Fruit fly (Drosophila melanogaster) whole organism, embryonic: ENCODE measurements around the gene Vha16-5.
A peak's percentile ranks its signal among the peaks of the same experiment; 100 is the strongest.

ENCODE experiments used
- B-H1 ChIP-seq: fragments of 200-800 bp; sonication (Bioruptor generic); IDR thresholded peaks from 3 replicates; pipeline ENCODE4 v1.3.6; 2022; ENCODE audit warnings: missing biosample characterization, missing genetic modification characterization
- Bteb2 ChIP-seq: fragments of 200-800 bp; sonication (Bioruptor generic); optimal IDR thresholded peaks from 2 replicates; lab custom pipeline; 2016; ENCODE audit warnings: missing biosample characterization, missing genetic modification characterization
- CG10431 ChIP-seq: fragments of 200-800 bp; sonication (Bioruptor generic); optimal IDR thresholded peaks from 3 replicates; lab custom pipeline; 2018; ENCODE audit warnings: missing biosample characterization, mild to moderate bottlenecking, missing genetic modification characterization
- CG12659 ChIP-seq: fragments of 200-800 bp; sonication (Bioruptor generic); optimal IDR thresholded peaks from 3 replicates; lab custom pipeline; 2017; ENCODE audit warnings: mild to moderate bottlenecking, missing biosample characterization, missing genetic modification reagents, missing genetic modification characterization
- CG12942 ChIP-seq: fragments of 200-800 bp; sonication (Bioruptor generic); optimal IDR thresholded peaks from 3 replicates; lab custom pipeline; 2016; ENCODE audit warnings: missing biosample characterization, missing genetic modification characterization
- CG13296 ChIP-seq: fragments of 200-800 bp; sonication (Bioruptor generic); optimal IDR thresholded peaks from 3 replicates; lab custom pipeline; 2018; ENCODE audit warnings: missing biosample characterization, mild to moderate bottlenecking, missing genetic modification characterization
- CG13624 ChIP-seq: fragments of 200-800 bp; sonication (Bioruptor generic); optimal IDR thresholded peaks from 2 replicates; lab custom pipeline; 2016; ENCODE audit warnings: missing biosample characterization, missing genetic modification characterization
- CG14014 ChIP-seq: fragments of 200-800 bp; sonication (Bioruptor generic); IDR thresholded peaks from 2 replicates; pipeline ENCODE4 v1.3.6; 2022; ENCODE audit warnings: missing biosample characterization, missing genetic modification characterization
- CG15011 ChIP-seq: fragments of 200-800 bp; sonication (Bioruptor generic); optimal IDR thresholded peaks from 3 replicates; lab custom pipeline; 2018; ENCODE audit warnings: missing biosample characterization, mild to moderate bottlenecking, missing genetic modification characterization
- CG15073 ChIP-seq: fragments of 200-800 bp; sonication (Bioruptor generic); optimal IDR thresholded peaks from 2 replicates; lab custom pipeline; 2016; ENCODE audit warnings: missing biosample characterization, missing genetic modification characterization
- CG15269 ChIP-seq: fragments of 200-800 bp; sonication (Bioruptor generic); optimal IDR thresholded peaks from 2 replicates; lab custom pipeline; 2018; ENCODE audit warnings: missing biosample characterization, mild to moderate bottlenecking, missing genetic modification characterization, moderate library complexity
- CG16815 ChIP-seq: fragments of 200-800 bp; sonication (Bioruptor generic); optimal IDR thresholded peaks from 3 replicates; lab custom pipeline; 2017; ENCODE audit warnings: missing biosample characterization, mild to moderate bottlenecking, missing genetic modification characterization
- CG17385 ChIP-seq: fragments of 200-800 bp; sonication (Bioruptor generic); optimal IDR thresholded peaks from 3 replicates; lab custom pipeline; 2018; ENCODE audit warnings: missing biosample characterization, mild to moderate bottlenecking, missing genetic modification characterization
- CG17568 ChIP-seq: fragments of 200-800 bp; sonication (Bioruptor generic); optimal IDR thresholded peaks from 2 replicates; lab custom pipeline; 2018; ENCODE audit warnings: missing biosample characterization, mild to moderate bottlenecking, missing genetic modification characterization, moderate library complexity
- CG1792 ChIP-seq: fragments of 200-800 bp; sonication (Bioruptor generic); optimal IDR thresholded peaks from 2 replicates; lab custom pipeline; 2016; ENCODE audit warnings: missing biosample characterization, missing genetic modification characterization
- CG2120 ChIP-seq: fragments of 200-800 bp; sonication (Bioruptor generic); optimal IDR thresholded peaks from 3 replicates; lab custom pipeline; 2016; ENCODE audit warnings: missing biosample characterization, missing genetic modification characterization
- CG31365 ChIP-seq: fragments of 200-800 bp; sonication (Bioruptor generic); optimal IDR thresholded peaks from 2 replicates; lab custom pipeline; 2018; ENCODE audit warnings: missing biosample characterization, mild to moderate bottlenecking, missing genetic modification characterization
- CG33213 ChIP-seq: fragments of 200-800 bp; sonication (Bioruptor generic); optimal IDR thresholded peaks from 3 replicates; lab custom pipeline; 2016; ENCODE audit warnings: missing biosample characterization, missing genetic modification characterization
- CG33557 ChIP-seq: fragments of 200-800 bp; sonication (Bioruptor generic); optimal IDR thresholded peaks from 2 replicates; lab custom pipeline; 2019; ENCODE audit warnings: missing biosample characterization, mild to moderate bottlenecking, missing genetic modification characterization, moderate library complexity
- CG6854 ChIP-seq: fragments of 200-800 bp; sonication (Bioruptor generic); optimal IDR thresholded peaks from 3 replicates; lab custom pipeline; 2017; ENCODE audit warnings: missing biosample characterization, mild to moderate bottlenecking, missing genetic modification characterization
- CG9609 ChIP-seq: fragments of 200-800 bp; sonication (Bioruptor generic); optimal IDR thresholded peaks from 3 replicates; lab custom pipeline; 2016; ENCODE audit warnings: missing biosample characterization, missing genetic modification characterization
- D19A ChIP-seq: fragments of 200-800 bp; optimal IDR thresholded peaks from 3 replicates; lab custom pipeline; 2019; ENCODE audit warnings: missing biosample characterization, mild to moderate bottlenecking, missing genetic modification characterization, moderate library complexity
- Doc3 ChIP-seq: fragments of 200-800 bp; sonication (Bioruptor generic); IDR thresholded peaks from 3 replicates; pipeline ENCODE4 v1.3.6; 2022; ENCODE audit warnings: missing biosample characterization, missing genetic modification characterization; ENCODE audit not compliant: partially characterized antibody
- Drgx ChIP-seq: fragments of 200-800 bp; sonication (Bioruptor generic); IDR thresholded peaks from 2 replicates; pipeline ENCODE4 v1.3.6; 2022; ENCODE audit warnings: missing biosample characterization, missing genetic modification characterization
- GATAe ChIP-seq: fragments of 200-800 bp; sonication (Bioruptor generic); conservative IDR thresholded peaks from 2 replicates; pipeline ENCODE4 v1.3.6; 2022; ENCODE audit warnings: missing biosample characterization, missing genetic modification characterization
- Gug ChIP-seq: fragments of 200-800 bp; sonication (Bioruptor generic); IDR thresholded peaks from 4 replicates; pipeline ENCODE4 v1.3.6; 2022; ENCODE audit warnings: missing biosample characterization, missing genetic modification characterization
- Mes4 ChIP-seq: fragments of 200-800 bp; sonication (Bioruptor generic); optimal IDR thresholded peaks from 2 replicates; lab custom pipeline; 2016; ENCODE audit warnings: missing biosample characterization, missing genetic modification characterization
- Six4 ChIP-seq: fragments of 200-800 bp; sonication (Bioruptor generic); optimal IDR thresholded peaks from 2 replicates; lab custom pipeline; 2016; ENCODE audit warnings: missing biosample characterization, missing genetic modification characterization
- Vsx1 ChIP-seq: fragments of 200-800 bp; sonication (Bioruptor generic); optimal IDR thresholded peaks from 2 replicates; lab custom pipeline; 2017; ENCODE audit warnings: missing biosample characterization, mild to moderate bottlenecking, missing genetic modification characterization, missing genetic modification reagents
- cg ChIP-seq: fragments of 200-800 bp; sonication (Bioruptor generic); optimal IDR thresholded peaks from 3 replicates; lab custom pipeline; 2019; ENCODE audit warnings: missing biosample characterization, mild to moderate bottlenecking, missing genetic modification characterization, moderate library complexity
- dpn ChIP-seq, 2 experiments: fragments of 200-800 bp; sonication (Bioruptor generic); optimal IDR thresholded peaks; 3 replicates each; lab custom pipeline; 2016; ENCODE audit warnings: missing biosample characterization in 2 of 2, missing genetic modification characterization in 2 of 2
- esg ChIP-seq: fragments of 200-800 bp; sonication (Bioruptor generic); conservative IDR thresholded peaks from 2 replicates; pipeline ENCODE4 v1.3.6; 2022; ENCODE audit warnings: missing biosample characterization, missing genetic modification characterization
- ewg ChIP-seq: fragments of 200-800 bp; sonication (Bioruptor generic); optimal IDR thresholded peaks from 3 replicates; lab custom pipeline; 2017; ENCODE audit warnings: mild to moderate bottlenecking, missing biosample characterization, missing genetic modification reagents, missing genetic modification characterization
- eyg ChIP-seq: fragments of 200-800 bp; sonication (Bioruptor generic); optimal IDR thresholded peaks from 3 replicates; lab custom pipeline; 2016; ENCODE audit warnings: missing biosample characterization, missing genetic modification characterization
- fd3F ChIP-seq: fragments of 200-800 bp; sonication (Bioruptor generic); optimal IDR thresholded peaks from 2 replicates; lab custom pipeline; 2018; ENCODE audit warnings: missing biosample characterization, mild to moderate bottlenecking, missing genetic modification characterization, moderate library complexity
- gsb ChIP-seq: fragments of 200-800 bp; sonication (Bioruptor generic); IDR thresholded peaks from 2 replicates; pipeline ENCODE4 v1.3.6; 2022; ENCODE audit warnings: missing biosample characterization, missing genetic modification characterization
- lov ChIP-seq, 2 experiments: fragments of 200-800 bp in 1 of 2; fragments of >200 bp in 1 of 2; sonication (Bioruptor generic) in 1 of 2; IDR thresholded peaks in 1 of 2; optimal IDR thresholded peaks in 1 of 2; 2 replicates in 1 of 2; 3 replicates in 1 of 2; pipeline versions ENCODE4 v1.3.6 to Lab custom; 2017 to 2022; ENCODE audit warnings: missing biosample characterization in 1 of 2, missing genetic modification characterization in 1 of 2
- luna ChIP-seq: fragments of 200-800 bp; sonication (Bioruptor generic); optimal IDR thresholded peaks from 2 replicates; lab custom pipeline; 2016; ENCODE audit warnings: missing biosample characterization, missing genetic modification characterization
- pb ChIP-seq: fragments of 200-800 bp; sonication (Bioruptor generic); optimal IDR thresholded peaks from 3 replicates; lab custom pipeline; 2016; ENCODE audit warnings: missing biosample characterization, missing genetic modification characterization
- pita ChIP-seq: fragments of 200-800 bp; sonication (Bioruptor generic); optimal IDR thresholded peaks from 2 replicates; lab custom pipeline; 2017; ENCODE audit warnings: missing biosample characterization, mild to moderate bottlenecking, missing genetic modification characterization
- repo ChIP-seq: fragments of 200-800 bp; sonication (Bioruptor generic); optimal IDR thresholded peaks from 2 replicates; lab custom pipeline; 2016; ENCODE audit warnings: missing biosample characterization, missing genetic modification characterization
- schlank ChIP-seq: fragments of 200-800 bp; sonication (Bioruptor generic); optimal IDR thresholded peaks from 2 replicates; lab custom pipeline; 2018; ENCODE audit warnings: missing biosample characterization, mild to moderate bottlenecking, missing genetic modification characterization
- slou ChIP-seq: fragments of 200-800 bp; sonication (Bioruptor generic); optimal IDR thresholded peaks from 3 replicates; lab custom pipeline; 2016; ENCODE audit warnings: missing biosample characterization, missing genetic modification characterization
- sr ChIP-seq: fragments of 200-800 bp; sonication (Bioruptor generic); IDR thresholded peaks from 3 replicates; pipeline ENCODE4 v1.3.6; 2022; ENCODE audit warnings: missing biosample characterization, missing genetic modification characterization
- stwl ChIP-seq: fragments of 200-800 bp; sonication (Bioruptor generic); optimal IDR thresholded peaks from 3 replicates; lab custom pipeline; 2018; ENCODE audit warnings: missing biosample characterization, mild to moderate bottlenecking, missing genetic modification characterization, moderate library complexity
- tgo ChIP-seq: fragments of 200-800 bp; sonication (Bioruptor generic); IDR thresholded peaks from 3 replicates; pipeline ENCODE4 v1.3.6; 2022; ENCODE audit warnings: missing biosample characterization, missing genetic modification characterization
- tx ChIP-seq: fragments of 200-800 bp; sonication (Bioruptor generic); optimal IDR thresholded peaks from 2 replicates; lab custom pipeline; 2016; ENCODE audit warnings: missing biosample characterization, missing genetic modification characterization
- wor ChIP-seq: fragments of 200-800 bp; sonication (Bioruptor generic); IDR thresholded peaks from 2 replicates; pipeline ENCODE4 v1.3.6; 2022; ENCODE audit warnings: missing biosample characterization, missing genetic modification characterization
- zen ChIP-seq: fragments of 200-800 bp; sonication (Bioruptor generic); optimal IDR thresholded peaks from 3 replicates; lab custom pipeline; 2018; ENCODE audit warnings: missing biosample characterization, mild to moderate bottlenecking, missing genetic modification characterization, moderate library complexity

Gene Vha16-5

dm6 chr2L:10736993-10737756 lies at the start of gene Vha16-5, which contains the start of gene CG12299:
TSS of gene Vha16-5 (minus strand) at chr2L:10737043.
TSS of gene CG12299 (plus strand) at chr2L:10737345.
- peak; percentile 74 for TF ChIP-seq ewg (GFP tag; lab: Kevin White, UChicago)
- peak; percentile 85 for TF ChIP-seq tgo
- peak; percentile 77 for TF ChIP-seq wor (GFP tag; lab: Robert Waterston, UW)
- no peak for TF ChIP-seq schlank (tag; lab: Kevin White, UChicago)
- TF ChIP-seq CG17568 (GFP tag; lab: Kevin White, UChicago): no peak
- TF ChIP-seq Mes4 (GFP tag; lab: Kevin White, UChicago): peak; percentile 67
- TF ChIP-seq B-H1 (GFP tag; lab: Robert Waterston, UW): peak; percentile 75
- TF ChIP-seq repo (GFP tag; lab: Kevin White, UChicago): peak; percentile 88
- no peak for TF ChIP-seq CG15011
- TF ChIP-seq CG16815: peak; percentile 76
- TF ChIP-seq CG15073 (GFP tag; lab: Kevin White, UChicago): no peak
- TF ChIP-seq CG9609 (GFP tag; lab: Kevin White, UChicago): peak; percentile 89
- peak; percentile 84 for TF ChIP-seq tx (GFP tag; lab: Kevin White, UChicago)
- no peak for TF ChIP-seq Vsx1 (GFP tag; lab: Kevin White, UChicago)
- peak; percentile 47; the same call in 1 of the 3 replicates for TF ChIP-seq Doc3 (GFP tag; lab: Robert Waterston, UW)
- TF ChIP-seq Gug (GFP tag; lab: Robert Waterston, UW): peak; percentile 74; the same call in 3 of the 4 replicates
- TF ChIP-seq dpn (GFP tag; optimal IDR thresholded peaks at IDR 0.05; lab: Kevin White, UChicago): peak in 1 of 2 experiments; percentile 90
- peak; percentile 92 for TF ChIP-seq CG33213 (GFP tag; lab: Kevin White, UChicago)
- TF ChIP-seq pita (GFP tag; lab: Kevin White, UChicago): no peak
- TF ChIP-seq slou (GFP tag; lab: Kevin White, UChicago): peak; percentile 57
- TF ChIP-seq CG17385: peak; percentile 38
- TF ChIP-seq gsb: peak; percentile 73
- TF ChIP-seq Bteb2 (GFP tag; lab: Kevin White, UChicago): peak; percentile 85
- TF ChIP-seq zen (tag; lab: Kevin White, UChicago): peak; percentile 94
- TF ChIP-seq CG15269 (tag; lab: Kevin White, UChicago): no peak
- TF ChIP-seq fd3F (GFP tag; lab: Kevin White, UChicago): peak; percentile 32
- no peak for TF ChIP-seq luna (GFP tag; lab: Kevin White, UChicago)
- no peak; the same call in 1 of the 2 replicates for TF ChIP-seq GATAe (GFP tag; lab: Robert Waterston, UW)
- no peak for TF ChIP-seq CG31365 (tag; lab: Kevin White, UChicago)
- peak; percentile 86 for TF ChIP-seq CG12942 (GFP tag; lab: Kevin White, UChicago)
- peak; percentile 68 for TF ChIP-seq Drgx (GFP tag; lab: Robert Waterston, UW)
- peak; percentile 89 for TF ChIP-seq sr
- peak; percentile 69 for TF ChIP-seq pb
- TF ChIP-seq CG12659 (GFP tag; lab: Kevin White, UChicago): peak; percentile 72
- TF ChIP-seq CG6854 (GFP tag; lab: Kevin White, UChicago): no peak
- peak; percentile 54 for TF ChIP-seq stwl
- TF ChIP-seq esg (GFP tag; lab: Robert Waterston, UW): peak; percentile 83
- TF ChIP-seq CG33557 (GFP tag; lab: Kevin White, UChicago): no peak
- peak; percentile 49 for TF ChIP-seq CG13296 (GFP tag; lab: Kevin White, UChicago)
- TF ChIP-seq eyg: peak; percentile 74
- TF ChIP-seq CG2120: peak; percentile 93
- peak; percentile 77 for TF ChIP-seq Six4
- TF ChIP-seq CG1792: peak; percentile 99
- no peak for TF ChIP-seq cg
- TF ChIP-seq CG10431 (GFP tag; lab: Kevin White, UChicago): peak; percentile 22
- no peak for TF ChIP-seq lov (optimal IDR thresholded peaks at IDR 0.05; lab: Kevin White, UChicago)
- peak; percentile 93 for TF ChIP-seq lov (GFP tag; IDR thresholded peaks at IDR 0.05; lab: Robert Waterston, UW)
- no peak for TF ChIP-seq D19A (tag; lab: Kevin White, UChicago)
- peak; percentile 80 for TF ChIP-seq CG14014 (GFP tag; lab: Robert Waterston, UW)
- TF ChIP-seq CG13624: peak; percentile 77
